Fruit fly (Drosophila melanogaster) whole organism, adult: ENCODE results near the gene CG34117.

Experiments used
- CG12768 ChIP-seq: fragments of 200-800 bp; sonication (Bioruptor generic); optimal IDR thresholded peaks from 2 replicates; lab custom pipeline; 2017; ENCODE audit warnings: missing biosample characterization, missing genetic modification characterization, mild to moderate bottlenecking, moderate library complexity, missing genetic modification reagents
- CG7101 ChIP-seq: fragments of 200-800 bp; sonication (Bioruptor generic); optimal IDR thresholded peaks from 2 replicates; lab custom pipeline; 2018; ENCODE audit warnings: missing biosample characterization, mild to moderate bottlenecking, missing genetic modification characterization, moderate library complexity
- toe ChIP-seq: fragments of 200-800 bp; sonication (Bioruptor generic); optimal IDR thresholded peaks from 2 replicates; lab custom pipeline; 2016; ENCODE audit warnings: missing biosample characterization, missing genetic modification characterization

- TF ChIP-seq CG7101 (tag; lab: Kevin White, UChicago) (no peak), CG12768 (GFP tag; lab: Kevin White, UChicago) (no peak), toe (GFP tag; lab: Kevin White, UChicago) (no peak)
Measured at dm6 chr3R:9355195-9355594, 44.7 kb downstream of the CG34117 start, which contains the start of gene CG43675.
